Fruit fly (Drosophila melanogaster) whole organism, embryonic: ENCODE results near the gene CG3224.

Source experiments
- Asciz ChIP-seq: fragments of 200-800 bp; sonication (Bioruptor generic); optimal IDR thresholded peaks from 2 replicates; lab custom pipeline; 2017; ENCODE audit warnings: missing biosample characterization, mild to moderate bottlenecking, missing genetic modification characterization, missing genetic modification reagents
- CG10959 ChIP-seq: fragments of 200-800 bp; sonication (Bioruptor generic); IDR thresholded peaks from 2 replicates; pipeline ENCODE4 v1.3.6; 2022; ENCODE audit warnings: missing biosample characterization, missing genetic modification characterization
- CG11723 ChIP-seq: fragments of 200-800 bp; sonication (Bioruptor generic); optimal IDR thresholded peaks from 2 replicates; lab custom pipeline; 2017; ENCODE audit warnings: missing biosample characterization, mild to moderate bottlenecking, missing genetic modification characterization
- CG12219 ChIP-seq: fragments of 200-800 bp; sonication (Bioruptor generic); optimal IDR thresholded peaks from 3 replicates; lab custom pipeline; 2018; ENCODE audit warnings: missing biosample characterization, mild to moderate bottlenecking, missing genetic modification characterization
- CG13296 ChIP-seq: fragments of 200-800 bp; sonication (Bioruptor generic); optimal IDR thresholded peaks from 3 replicates; lab custom pipeline; 2018; ENCODE audit warnings: missing biosample characterization, mild to moderate bottlenecking, missing genetic modification characterization
- CG13775 ChIP-seq: fragments of 200-800 bp; sonication (Bioruptor generic); optimal IDR thresholded peaks from 3 replicates; lab custom pipeline; 2017; ENCODE audit warnings: missing biosample characterization, mild to moderate bottlenecking, missing genetic modification characterization
- CG14667 ChIP-seq: fragments of 200-800 bp; sonication (Bioruptor generic); IDR thresholded peaks from 2 replicates; pipeline ENCODE4 v1.3.6; 2022; ENCODE audit warnings: missing biosample characterization, missing genetic modification characterization
- CG17385 ChIP-seq: fragments of 200-800 bp; sonication (Bioruptor generic); optimal IDR thresholded peaks from 3 replicates; lab custom pipeline; 2018; ENCODE audit warnings: missing biosample characterization, mild to moderate bottlenecking, missing genetic modification characterization
- CG17802 ChIP-seq: fragments of 200-800 bp; sonication (Bioruptor generic); optimal IDR thresholded peaks from 2 replicates; lab custom pipeline; 2018; ENCODE audit warnings: missing biosample characterization, mild to moderate bottlenecking, missing genetic modification characterization, moderate library complexity
- CG1832 ChIP-seq: fragments of 200-800 bp; sonication (Bioruptor generic); optimal IDR thresholded peaks from 2 replicates; lab custom pipeline; 2017; ENCODE audit warnings: missing biosample characterization, mild to moderate bottlenecking, missing genetic modification characterization, inconsistent platforms
- CG2712 ChIP-seq: fragments of 200-800 bp; optimal IDR thresholded peaks from 3 replicates; lab custom pipeline; 2019; ENCODE audit warnings: missing biosample characterization, mild to moderate bottlenecking, missing genetic modification characterization, moderate library complexity
- CG30403 ChIP-seq: fragments of 200-800 bp; sonication (Bioruptor generic); optimal IDR thresholded peaks from 3 replicates; lab custom pipeline; 2016; ENCODE audit warnings: missing biosample characterization, missing genetic modification characterization
- CG3838 ChIP-seq: fragments of 200-800 bp; sonication (Bioruptor generic); optimal IDR thresholded peaks from 3 replicates; lab custom pipeline; 2016; ENCODE audit warnings: missing biosample characterization, missing genetic modification characterization
- CG3847 ChIP-seq: fragments of 200-800 bp; sonication (Bioruptor generic); IDR thresholded peaks from 2 replicates; pipeline ENCODE4 v1.3.6; 2022; ENCODE audit warnings: missing biosample characterization, missing genetic modification characterization
- CG3995 ChIP-seq: fragments of 200-800 bp; sonication (Bioruptor generic); optimal IDR thresholded peaks from 3 replicates; lab custom pipeline; 2016; ENCODE audit warnings: missing biosample characterization, missing genetic modification characterization
- CG4328 ChIP-seq: fragments of 200-800 bp; sonication (Bioruptor generic); optimal IDR thresholded peaks from 3 replicates; lab custom pipeline; 2017; ENCODE audit warnings: missing biosample characterization, missing genetic modification reagents, missing genetic modification characterization
- CG4404 ChIP-seq: fragments of 200-800 bp; sonication (Bioruptor generic); IDR thresholded peaks from 2 replicates; pipeline ENCODE4 v1.3.6; 2022; ENCODE audit warnings: missing biosample characterization, missing genetic modification characterization
- CG4424 ChIP-seq: fragments of 200-800 bp; sonication (Bioruptor generic); optimal IDR thresholded peaks from 3 replicates; lab custom pipeline; 2016; ENCODE audit warnings: missing biosample characterization, missing genetic modification characterization
- CG4617 ChIP-seq: fragments of 200-800 bp; sonication (Bioruptor generic); optimal IDR thresholded peaks from 3 replicates; lab custom pipeline; 2016; ENCODE audit warnings: missing biosample characterization, missing genetic modification characterization, borderline replicate concordance
- CG5953 ChIP-seq: fragments of 200-800 bp; sonication (Bioruptor generic); IDR thresholded peaks from 2 replicates; pipeline ENCODE4 v1.3.6; 2022; ENCODE audit warnings: missing biosample characterization, missing genetic modification characterization
- CG6765 ChIP-seq: fragments of 200-800 bp; sonication (Bioruptor generic); optimal IDR thresholded peaks from 3 replicates; lab custom pipeline; 2017; ENCODE audit warnings: missing biosample characterization, mild to moderate bottlenecking, missing genetic modification characterization
- CG8281 ChIP-seq: fragments of 200-800 bp; sonication (Bioruptor generic); optimal IDR thresholded peaks from 2 replicates; lab custom pipeline; 2018; ENCODE audit warnings: missing biosample characterization, mild to moderate bottlenecking, missing genetic modification characterization, moderate library complexity
- CG8359 ChIP-seq: fragments of 200-800 bp; sonication (Bioruptor generic); optimal IDR thresholded peaks from 2 replicates; lab custom pipeline; 2017; ENCODE audit warnings: missing biosample characterization, mild to moderate bottlenecking, missing genetic modification characterization, borderline replicate concordance
- Chrac-16 ChIP-seq: fragments of 200-800 bp; sonication (Bioruptor generic); optimal IDR thresholded peaks from 3 replicates; lab custom pipeline; 2016; ENCODE audit warnings: missing biosample characterization, missing genetic modification characterization
- Dek ChIP-seq: fragments of 200-800 bp; sonication (Bioruptor generic); optimal IDR thresholded peaks from 3 replicates; lab custom pipeline; 2019; ENCODE audit warnings: missing biosample characterization, mild to moderate bottlenecking, missing genetic modification characterization, moderate library complexity
- ERR ChIP-seq: fragments of 200-800 bp; sonication (Bioruptor generic); optimal IDR thresholded peaks from 2 replicates; lab custom pipeline; 2016; ENCODE audit warnings: missing biosample characterization, missing genetic modification characterization
- Eip74EF ChIP-seq, 2 experiments: fragments of 200-800 bp in 1 of 2; fragments of >200 bp in 1 of 2; sonication (Bioruptor generic) in 1 of 2; optimal IDR thresholded peaks; 2 replicates each; lab custom pipeline; 2017 to 2019; ENCODE audit warnings: missing biosample characterization in 2 of 2, missing genetic modification characterization in 2 of 2, mild to moderate bottlenecking in 1 of 2, moderate library complexity in 1 of 2
- HLH3B ChIP-seq: fragments of 200-800 bp; sonication (Bioruptor generic); IDR thresholded peaks from 2 replicates; pipeline ENCODE4 v1.3.6; 2022; ENCODE audit warnings: missing biosample characterization, missing genetic modification characterization
- Mrtf ChIP-seq: fragments of 200-800 bp; sonication (Bioruptor generic); IDR thresholded peaks from 3 replicates; pipeline ENCODE4 v1.3.6; 2022; ENCODE audit warnings: missing biosample characterization, missing genetic modification characterization
- Nf-YB ChIP-seq: fragments of 200-800 bp; sonication (Bioruptor generic); optimal IDR thresholded peaks from 3 replicates; lab custom pipeline; 2019; ENCODE audit warnings: missing biosample characterization, mild to moderate bottlenecking, missing genetic modification characterization, moderate library complexity
- Nf-YC ChIP-seq: fragments of 200-800 bp; optimal IDR thresholded peaks from 3 replicates; lab custom pipeline; 2019; ENCODE audit warnings: missing biosample characterization, mild to moderate bottlenecking, missing genetic modification characterization, moderate library complexity
- Optix ChIP-seq: fragments of 200-800 bp; sonication (Bioruptor generic); IDR thresholded peaks from 3 replicates; pipeline ENCODE4 v1.3.6; 2022; ENCODE audit warnings: missing biosample characterization, missing genetic modification characterization
- ap ChIP-seq: fragments of 200-800 bp; sonication (Bioruptor generic); IDR thresholded peaks from 2 replicates; pipeline ENCODE4 v1.3.6; 2022; ENCODE audit warnings: missing biosample characterization, missing genetic modification characterization
- cad ChIP-seq: fragments of >200 bp; optimal IDR thresholded peaks from 2 replicates; lab custom pipeline; 2017; ENCODE audit warnings: missing biosample characterization, missing genetic modification characterization
- chinmo ChIP-seq: fragments of 200-800 bp; sonication (Bioruptor generic); IDR thresholded peaks from 4 replicates; pipeline ENCODE4 v1.3.6; 2022; ENCODE audit warnings: missing biosample characterization, missing genetic modification characterization; ENCODE audit not compliant: partially characterized antibody
- da ChIP-seq: fragments of 200-800 bp; sonication (Bioruptor generic); optimal IDR thresholded peaks from 2 replicates; lab custom pipeline; 2016; ENCODE audit warnings: missing biosample characterization, missing genetic modification characterization
- en ChIP-seq: fragments of 200-800 bp; sonication (Bioruptor generic); optimal IDR thresholded peaks from 2 replicates; lab custom pipeline; 2016; ENCODE audit warnings: missing biosample characterization, missing genetic modification characterization
- fd3F ChIP-seq: fragments of 200-800 bp; sonication (Bioruptor generic); optimal IDR thresholded peaks from 2 replicates; lab custom pipeline; 2018; ENCODE audit warnings: missing biosample characterization, mild to moderate bottlenecking, missing genetic modification characterization, moderate library complexity
- grn ChIP-seq: fragments of 200-800 bp; sonication (Bioruptor generic); optimal IDR thresholded peaks from 3 replicates; lab custom pipeline; 2017; ENCODE audit warnings: missing biosample characterization, missing genetic modification characterization
- gro ChIP-seq: fragments of 200-800 bp; sonication (Bioruptor generic); optimal IDR thresholded peaks from 2 replicates; lab custom pipeline; 2016; ENCODE audit warnings: missing biosample characterization, missing genetic modification characterization
- knrl ChIP-seq: fragments of 200-800 bp; sonication (Bioruptor generic); IDR thresholded peaks from 3 replicates; pipeline ENCODE4 v1.3.6; 2022; ENCODE audit warnings: missing biosample characterization, missing genetic modification characterization; ENCODE audit not compliant: partially characterized antibody
- lbe ChIP-seq: fragments of 200-800 bp; sonication (Bioruptor generic); optimal IDR thresholded peaks from 2 replicates; lab custom pipeline; 2016; ENCODE audit warnings: missing biosample characterization, mild to moderate bottlenecking, missing genetic modification characterization
- mam ChIP-seq: fragments of 200-800 bp; sonication (Bioruptor generic); optimal IDR thresholded peaks from 3 replicates; lab custom pipeline; 2016; ENCODE audit warnings: missing biosample characterization, missing genetic modification characterization
- nmo ChIP-seq: fragments of 200-800 bp; sonication (Bioruptor generic); optimal IDR thresholded peaks from 2 replicates; lab custom pipeline; 2018; ENCODE audit warnings: missing biosample characterization, mild to moderate bottlenecking, missing genetic modification characterization, moderate library complexity
- pb ChIP-seq: fragments of 200-800 bp; sonication (Bioruptor generic); optimal IDR thresholded peaks from 3 replicates; lab custom pipeline; 2016; ENCODE audit warnings: missing biosample characterization, missing genetic modification characterization
- ro ChIP-seq: fragments of 200-800 bp; sonication (Bioruptor generic); IDR thresholded peaks from 2 replicates; pipeline ENCODE4 v1.3.6; 2022; ENCODE audit warnings: missing biosample characterization, missing genetic modification characterization
- sqz ChIP-seq: fragments of 200-800 bp; sonication (Bioruptor generic); optimal IDR thresholded peaks from 3 replicates; lab custom pipeline; 2018; ENCODE audit warnings: missing biosample characterization, mild to moderate bottlenecking, missing genetic modification characterization
- toy ChIP-seq: fragments of 200-800 bp; sonication (Bioruptor generic); IDR thresholded peaks from 2 replicates; pipeline ENCODE4 v1.3.6; 2022; ENCODE audit warnings: missing biosample characterization, missing genetic modification characterization
- tup ChIP-seq: fragments of 200-800 bp; sonication (Bioruptor generic); optimal IDR thresholded peaks from 2 replicates; lab custom pipeline; 2016; ENCODE audit warnings: missing biosample characterization, mild to moderate bottlenecking, missing genetic modification characterization, moderate library complexity
- wdn ChIP-seq: fragments of 200-800 bp; sonication (Bioruptor generic); IDR thresholded peaks from 2 replicates; pipeline ENCODE4 v1.3.6; 2022; ENCODE audit warnings: missing biosample characterization, missing genetic modification characterization

The CG3224 gene

dm6 chrX:6700263-6700989 is 39.2 kb upstream of the CG3224 start (continued):
- TF ChIP-seq CG11723 (GFP tag; lab: Kevin White, UChicago) (no peak), en (GFP tag; lab: Kevin White, UChicago) (no peak), CG13296 (no peak), CG12219 (no peak), pb (GFP tag; lab: Kevin White, UChicago) (no peak), chinmo (GFP tag; lab: Robert Waterston, UW) (0 out of 4 replicates have a peak, but pooled peaks have one; percentile 65), Nf-YC (tag; lab: Kevin White, UChicago) (no peak), CG10959 (no peak), CG30403 (GFP tag; lab: Kevin White, UChicago) (no peak), tup (GFP tag; lab: Kevin White, UChicago) (no peak), Nf-YB (GFP tag; lab: Kevin White, UChicago) (no peak), CG2712 (no peak), lbe (no peak), Dek (tag; lab: Kevin White, UChicago) (no peak), sqz (peak; percentile 4), ap (GFP tag; lab: Robert Waterston, UW) (no peak), CG8359 (GFP tag; lab: Kevin White, UChicago) (no peak), CG8281 (tag; lab: Kevin White, UChicago) (no peak), HLH3B (GFP tag; lab: Robert Waterston, UW) (no peak), Chrac-16 (no peak), gro (GFP tag; lab: Kevin White, UChicago) (peak; percentile 6), Asciz (GFP tag; lab: Kevin White, UChicago) (peak; percentile 38), Eip74EF (GFP tag; optimal IDR thresholded peaks at IDR 0.05; lab: Kevin White, UChicago) (no peak), CG3995 (GFP tag; lab: Kevin White, UChicago) (no peak), cad (GFP tag; lab: Kevin White, UChicago) (no peak), fd3F (no peak), CG6765 (GFP tag; lab: Kevin White, UChicago) (no peak), wdn (GFP tag; lab: Robert Waterston, UW) (no peak), CG17385 (GFP tag; lab: Kevin White, UChicago) (peak; percentile 86), Optix (GFP tag; lab: Robert Waterston, UW) (no peak), grn (peak; percentile 81), CG4404 (GFP tag; lab: Robert Waterston, UW) (no peak), CG14667 (GFP tag; lab: Robert Waterston, UW) (no peak), CG3847 (GFP tag; lab: Robert Waterston, UW) (no peak), nmo (GFP tag; lab: Kevin White, UChicago) (no peak), CG4328 (no peak), ro (GFP tag; lab: Robert Waterston, UW) (no peak), CG3838 (GFP tag; lab: Kevin White, UChicago) (no peak), Mrtf (GFP tag; lab: Robert Waterston, UW) (no peak), ERR (GFP tag; lab: Kevin White, UChicago) (no peak), CG17802 (tag; lab: Kevin White, UChicago) (no peak), CG5953 (GFP tag; lab: Robert Waterston, UW) (no peak), CG13775 (GFP tag; lab: Kevin White, UChicago) (no peak), toy (no peak), CG4617 (no peak), da (GFP tag; lab: Kevin White, UChicago) (no peak), CG1832 (GFP tag; lab: Kevin White, UChicago) (no peak), knrl (GFP tag; lab: Robert Waterston, UW) (no peak), mam (no peak), CG4424 (GFP tag; lab: Kevin White, UChicago) (no peak)
